Worm (Caenorhabditis elegans): ENCODE data around the gene tph-1.

The tph-1 gene

ce11 chrII:7561494-7561893 is 12.4 kb downstream of the tph-1 start, which contains the start of the genes ZK1290.11 and ZK1290.1 (continued):
- TF ChIP-seq dpl-1 (GFP tag; optimal IDR thresholded peaks at IDR 0.05), result no peak

- TF ChIP-seq nhr-27 (tag; optimal IDR thresholded peaks at IDR 0.05), result no peak
- no peak for TF ChIP-seq him-1 (tag; optimal IDR thresholded peaks at IDR 0.05)
- TF ChIP-seq egl-44 (GFP tag; IDR thresholded peaks at IDR 0.05), result no peak
Measured at ce11 chrII:7562616-7563015, 13.5 kb downstream of the tph-1 start.

- no peak for TF ChIP-seq sea-2 (GFP tag; IDR thresholded peaks at IDR 0.05)
- TF ChIP-seq let-607 (tag; optimal IDR thresholded peaks at IDR 0.05), result no peak
- TF ChIP-seq lsl-1 (GFP tag; optimal IDR thresholded peaks at IDR 0.05), result no peak
- no peak for TF ChIP-seq xnd-1 (tag; optimal IDR thresholded peaks at IDR 0.05)
- no peak for TF ChIP-seq D2030.7 (GFP tag; IDR thresholded peaks at IDR 0.05)
- TF ChIP-seq ztf-28 (GFP tag; IDR thresholded peaks at IDR 0.05), result no peak
- TF ChIP-seq K12H6.12 (tag; optimal IDR thresholded peaks at IDR 0.05), result no peak
- no peak for TF ChIP-seq aptf-2 (GFP tag; conservative IDR thresholded peaks at IDR 0.05)
- TF ChIP-seq unc-130 (GFP tag; optimal IDR thresholded peaks at IDR 0.05), result no peak
- no peak for TF ChIP-seq ccch-3 (GFP tag; optimal IDR thresholded peaks at IDR 0.05)
- no peak for TF ChIP-seq ets-4 (GFP tag; optimal IDR thresholded peaks at IDR 0.05)
- no peak for TF ChIP-seq nhr-90 (tag; optimal IDR thresholded peaks at IDR 0.05)
- no peak for TF ChIP-seq ceh-40 (GFP tag; IDR thresholded peaks at IDR 0.05)
- no peak for TF ChIP-seq sdz-38 (tag; optimal IDR thresholded peaks at IDR 0.05)
- TF ChIP-seq ceh-91 (GFP tag; IDR thresholded peaks at IDR 0.05), result no peak
Measured at ce11 chrII:7570305-7570704, 21.2 kb downstream of the tph-1 start, which contains the start of gene F35D2.3. Gene F35D2.3, plus strand, starts transcription at chrII:7570605.

- TF ChIP-seq ekl-4 (GFP tag; IDR thresholded peaks at IDR 0.05) (no peak), nhr-120 (GFP tag; IDR thresholded peaks at IDR 0.05) (no peak), madf-10 (tag; optimal IDR thresholded peaks at IDR 0.05) (no peak), Y53F4B.3 (GFP tag; IDR thresholded peaks at IDR 0.05) (no peak), lin-40 (tag; optimal IDR thresholded peaks at IDR 0.05) (no peak)
Measured at ce11 chrII:7570820-7571219, 21.7 kb downstream of the tph-1 start.

ce11 chrII:7574143-7574542 is 25.0 kb downstream of the tph-1 start, which contains the start of gene F35D2.2:
Gene F35D2.2, plus strand, starts transcription at chrII:7574443.
- TF ChIP-seq ccch-3 (GFP tag; optimal IDR thresholded peaks at IDR 0.05) (no peak), rcor-1 (GFP tag; IDR thresholded peaks at IDR 0.05) (no peak), Y67H2A.10 (GFP tag; conservative IDR thresholded peaks at IDR 0.05) (no peak), tlf-1 (GFP tag; optimal IDR thresholded peaks at IDR 0.05) (no peak), C17E4.6 (GFP tag; IDR thresholded peaks at IDR 0.05) (no peak), lsy-27 (tag; optimal IDR thresholded peaks at IDR 0.05; ENCODE audit: borderline replicate concordance, insufficient read depth) (no peak), F55B11.4 (tag; optimal IDR thresholded peaks at IDR 0.05; ENCODE audit: borderline replicate concordance, insufficient read depth) (no peak), nhr-90 (tag; optimal IDR thresholded peaks at IDR 0.05) (no peak)

ce11 chrII:7575614-7576013 is 26.5 kb downstream of the tph-1 start, which contains the start of gene F35D2.1:
Gene F35D2.1, plus strand, starts transcription at chrII:7575914.
- TF ChIP-seq Y53F4B.3 (GFP tag; IDR thresholded peaks at IDR 0.05) (no peak), chd-7 (tag; optimal IDR thresholded peaks at IDR 0.05) (no peak), nhr-90 (tag; optimal IDR thresholded peaks at IDR 0.05) (no peak), snpc-1.3 (tag; optimal IDR thresholded peaks at IDR 0.05; ENCODE audit: insufficient read depth) (no peak), F10E7.11 (tag; optimal IDR thresholded peaks at IDR 0.05) (no peak), rec-8 (tag; optimal IDR thresholded peaks at IDR 0.05) (no peak), zfh-2 (GFP tag; conservative IDR thresholded peaks at IDR 0.05) (no peak), snpc-3.4 (tag; optimal IDR thresholded peaks at IDR 0.05) (no peak), ztf-18 (tag; optimal IDR thresholded peaks at IDR 0.05) (no peak), Y79H2A.3 (GFP tag; conservative IDR thresholded peaks at IDR 0.05) (no peak), ekl-4 (GFP tag; IDR thresholded peaks at IDR 0.05) (no peak), mel-28 (tag; optimal IDR thresholded peaks at IDR 0.05; ENCODE audit: borderline replicate concordance) (no peak), mxl-1 (tag; optimal IDR thresholded peaks at IDR 0.05) (no peak), Y53G8AR.9 (GFP tag; conservative IDR thresholded peaks at IDR 0.05) (no peak)

Data from whole organism, young adult.